Fruit fly (Drosophila melanogaster) whole organism, adult: ENCODE data around the gene Scox.

Experiments used
- CG1620 ChIP-seq: fragments of 200-800 bp; sonication (Bioruptor generic); optimal IDR thresholded peaks from 2 replicates; lab custom pipeline; 2016; ENCODE audit warnings: missing biosample characterization, missing genetic modification characterization
- CG33017 ChIP-seq: fragments of 200-800 bp; sonication (Bioruptor generic); optimal IDR thresholded peaks from 2 replicates; lab custom pipeline; 2018; ENCODE audit warnings: missing biosample characterization, mild to moderate bottlenecking, missing genetic modification characterization, moderate library complexity
- CG5204 ChIP-seq: fragments of 200-800 bp; sonication (Bioruptor generic); optimal IDR thresholded peaks from 2 replicates; lab custom pipeline; 2016; ENCODE audit warnings: missing biosample characterization, missing genetic modification characterization
- CG7045 ChIP-seq: fragments of 200-800 bp; sonication (Bioruptor generic); optimal IDR thresholded peaks from 2 replicates; lab custom pipeline; 2017; ENCODE audit warnings: missing biosample characterization, mild to moderate bottlenecking, missing genetic modification characterization
- CG7101 ChIP-seq: fragments of 200-800 bp; sonication (Bioruptor generic); optimal IDR thresholded peaks from 2 replicates; lab custom pipeline; 2018; ENCODE audit warnings: missing biosample characterization, mild to moderate bottlenecking, missing genetic modification characterization, moderate library complexity
- Crg-1 ChIP-seq: fragments of 200-800 bp; sonication (Bioruptor generic); optimal IDR thresholded peaks from 2 replicates; lab custom pipeline; 2016; ENCODE audit warnings: missing biosample characterization, missing genetic modification characterization
- cnc ChIP-seq, 2 experiments: fragments of >200 bp; optimal IDR thresholded peaks; 2 replicates each; lab custom pipeline; 2017
- ovo ChIP-seq: fragments of 200-800 bp; sonication (Bioruptor generic); optimal IDR thresholded peaks from 2 replicates; lab custom pipeline; 2016; ENCODE audit warnings: missing biosample characterization, missing genetic modification characterization
- pad ChIP-seq: fragments of 200-800 bp; sonication (Bioruptor generic); optimal IDR thresholded peaks from 3 replicates; lab custom pipeline; 2017; ENCODE audit warnings: missing biosample characterization, missing genetic modification characterization, mild to moderate bottlenecking, moderate library complexity, missing genetic modification reagents

dm6 chr2L:5009306-5010030 lies 40.7 kb upstream of the Scox start, which contains the start of gene Rtnl1:
- TF ChIP-seq Crg-1 (peak; percentile 33), CG7045 (GFP tag; lab: Kevin White, UChicago) (no peak), CG5204 (GFP tag; lab: Kevin White, UChicago) (no peak), cnc (optimal IDR thresholded peaks at IDR 0.05; lab: Kevin White, UChicago) (no peak), CG33017 (tag; lab: Kevin White, UChicago) (peak; percentile 34), pad (GFP tag; lab: Kevin White, UChicago) (peak; percentile 22), CG1620 (GFP tag; lab: Kevin White, UChicago) (peak; percentile 66), ovo (no peak), CG7101 (tag; lab: Kevin White, UChicago) (peak; percentile 17)
